Worm (Caenorhabditis elegans): ENCODE measurements around the gene mpz-6.

DNA sequence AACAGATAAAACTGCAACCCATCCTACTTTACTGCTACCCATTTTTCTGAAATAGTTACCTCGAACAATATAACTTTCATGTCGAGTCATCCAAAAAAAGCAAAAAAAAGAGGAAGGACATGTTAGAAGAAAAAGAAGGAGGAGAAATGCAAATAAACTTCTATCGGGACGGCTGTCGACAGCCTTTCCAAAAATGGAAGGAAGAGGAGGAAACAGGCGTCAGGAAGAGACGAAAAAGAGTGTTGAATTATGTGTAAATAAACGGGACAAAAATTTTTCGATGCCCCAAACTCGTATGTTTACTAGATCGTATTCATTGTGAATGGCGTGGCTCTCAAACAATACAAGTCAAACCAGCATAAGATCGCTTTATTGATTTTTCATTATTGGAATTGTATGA lies 20.7 kb upstream of the mpz-6 start, which contains the start of gene M176.5:
- no peak for TF ChIP-seq ZK546.5 (tag; optimal IDR thresholded peaks at IDR 0.05)
- no peak for TF ChIP-seq R02D3.7 (tag; optimal IDR thresholded peaks at IDR 0.05)
- TF ChIP-seq nhr-43 (tag; optimal IDR thresholded peaks at IDR 0.05; ENCODE audit: poor library complexity, severe bottlenecking) = no peak
- TF ChIP-seq ama-1 (optimal IDR thresholded peaks at IDR 0.05) = no peak
- no peak for TF ChIP-seq ceh-9 (tag; optimal IDR thresholded peaks at IDR 0.05)
- no peak for TF ChIP-seq nhr-12 (tag; optimal IDR thresholded peaks at IDR 0.05)
- no peak for TF ChIP-seq ztf-11 (tag; optimal IDR thresholded peaks at IDR 0.05)

All from whole organism, L3 larva.